Fruit fly (Drosophila melanogaster): ENCODE measurements around the gene Pcp.

DNA sequence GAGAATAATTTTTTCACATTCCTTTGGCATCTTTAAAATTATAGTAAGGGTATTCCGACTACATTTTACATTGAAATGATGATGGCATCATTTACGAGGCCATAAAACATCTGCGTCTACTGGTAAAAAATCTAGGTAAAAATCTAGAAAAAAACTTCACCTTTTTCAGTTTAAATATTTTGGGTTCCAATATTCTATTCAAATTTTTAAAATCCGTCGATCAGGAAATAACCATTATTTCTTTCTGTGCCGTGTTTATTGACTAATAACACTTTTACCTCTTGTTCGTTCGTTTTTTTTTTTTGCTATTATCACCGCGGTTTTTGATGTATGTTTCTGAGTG is 17.8 kb downstream of the Pcp start:
- TF ChIP-seq Myc (optimal IDR thresholded peaks at IDR 0.05): no peak
- no peak for TF ChIP-seq psq (optimal IDR thresholded peaks at IDR 0.05)
- TF ChIP-seq ttk (optimal IDR thresholded peaks at IDR 0.05): no peak
- TF ChIP-seq h (optimal IDR thresholded peaks at IDR 0.05): no peak
- no peak for TF ChIP-seq Sin3A (optimal IDR thresholded peaks at IDR 0.05)

Data from Kc167 (cell line).